Fruit fly (Drosophila melanogaster) whole organism, embryonic: ENCODE results near the gene par-6.

ENCODE experiments used
- Adf1 ChIP-seq: fragments of 200-800 bp; sonication (Bioruptor generic); IDR thresholded peaks from 2 replicates; pipeline ENCODE4 v1.3.6; 2022; ENCODE audit warnings: missing biosample characterization, missing genetic modification characterization
- Antp ChIP-seq: fragments of 200-800 bp; sonication (Bioruptor generic); optimal IDR thresholded peaks from 3 replicates; lab custom pipeline; 2016; ENCODE audit warnings: missing biosample characterization, missing genetic modification characterization
- Awh ChIP-seq: fragments of 200-800 bp; sonication (Bioruptor generic); IDR thresholded peaks from 2 replicates; pipeline ENCODE4, ENCODE4 v1.3.6; 2022; ENCODE audit warnings: missing biosample characterization, missing genetic modification characterization
- CG10321 ChIP-seq: fragments of 200-800 bp; sonication (Bioruptor generic); IDR thresholded peaks from 2 replicates; pipeline ENCODE4 v1.3.6; 2022; ENCODE audit warnings: missing biosample characterization, missing genetic modification characterization
- CG11085 ChIP-seq: fragments of 200-800 bp; sonication (Bioruptor generic); IDR thresholded peaks from 2 replicates; pipeline ENCODE4 v1.3.6; 2022; ENCODE audit warnings: missing biosample characterization, missing genetic modification characterization
- CG12104 ChIP-seq: fragments of 200-800 bp; sonication (Bioruptor generic); optimal IDR thresholded peaks from 3 replicates; lab custom pipeline; 2016; ENCODE audit warnings: missing biosample characterization, missing genetic modification characterization
- CG12942 ChIP-seq: fragments of 200-800 bp; sonication (Bioruptor generic); optimal IDR thresholded peaks from 3 replicates; lab custom pipeline; 2016; ENCODE audit warnings: missing biosample characterization, missing genetic modification characterization
- CG1602 ChIP-seq: fragments of 200-800 bp; sonication (Bioruptor generic); optimal IDR thresholded peaks from 3 replicates; lab custom pipeline; 2016; ENCODE audit warnings: missing biosample characterization, missing genetic modification characterization
- CG1647 ChIP-seq: fragments of 200-800 bp; sonication (Bioruptor generic); optimal IDR thresholded peaks from 3 replicates; lab custom pipeline; 2016; ENCODE audit warnings: missing biosample characterization, missing genetic modification characterization
- CG16815 ChIP-seq: fragments of 200-800 bp; sonication (Bioruptor generic); optimal IDR thresholded peaks from 3 replicates; lab custom pipeline; 2017; ENCODE audit warnings: missing biosample characterization, mild to moderate bottlenecking, missing genetic modification characterization
- CG17829 ChIP-seq: fragments of 200-800 bp; optimal IDR thresholded peaks from 2 replicates; lab custom pipeline; 2019; ENCODE audit warnings: missing biosample characterization, mild to moderate bottlenecking, missing genetic modification characterization, moderate library complexity
- CG2678 ChIP-seq: fragments of 200-800 bp; sonication (Bioruptor generic); optimal IDR thresholded peaks from 3 replicates; lab custom pipeline; 2019; ENCODE audit warnings: missing biosample characterization, mild to moderate bottlenecking, missing genetic modification characterization, moderate library complexity
- CG2889 ChIP-seq: fragments of 200-800 bp; sonication (Bioruptor generic); IDR thresholded peaks from 3 replicates; pipeline ENCODE4 v1.3.6; 2022; ENCODE audit warnings: missing biosample characterization, missing genetic modification characterization
- CG31388 ChIP-seq: fragments of 200-800 bp; sonication (Bioruptor generic); optimal IDR thresholded peaks from 2 replicates; lab custom pipeline; 2016; ENCODE audit warnings: missing biosample characterization, missing genetic modification characterization
- CG3281 ChIP-seq: fragments of 200-800 bp; sonication (Bioruptor generic); optimal IDR thresholded peaks from 3 replicates; lab custom pipeline; 2017; ENCODE audit warnings: missing biosample characterization, mild to moderate bottlenecking, missing genetic modification characterization
- CG33213 ChIP-seq: fragments of 200-800 bp; sonication (Bioruptor generic); optimal IDR thresholded peaks from 3 replicates; lab custom pipeline; 2016; ENCODE audit warnings: missing biosample characterization, missing genetic modification characterization
- CG4424 ChIP-seq: fragments of 200-800 bp; sonication (Bioruptor generic); optimal IDR thresholded peaks from 3 replicates; lab custom pipeline; 2016; ENCODE audit warnings: missing biosample characterization, missing genetic modification characterization
- CG4617 ChIP-seq: fragments of 200-800 bp; sonication (Bioruptor generic); optimal IDR thresholded peaks from 3 replicates; lab custom pipeline; 2016; ENCODE audit warnings: missing biosample characterization, missing genetic modification characterization, borderline replicate concordance
- CG4820 ChIP-seq: fragments of 200-800 bp; sonication (Bioruptor generic); optimal IDR thresholded peaks from 3 replicates; lab custom pipeline; 2016; ENCODE audit warnings: missing biosample characterization, missing genetic modification characterization
- CG9817 ChIP-seq: fragments of 200-800 bp; sonication (Bioruptor generic); optimal IDR thresholded peaks from 2 replicates; lab custom pipeline; 2018; ENCODE audit warnings: missing biosample characterization, mild to moderate bottlenecking, missing genetic modification characterization, moderate library complexity
- Dad ChIP-seq: fragments of 200-800 bp; sonication (Bioruptor generic); optimal IDR thresholded peaks from 3 replicates; lab custom pipeline; 2016; ENCODE audit warnings: missing biosample characterization, missing genetic modification characterization
- Dbx ChIP-seq: fragments of 200-800 bp; sonication (Bioruptor generic); IDR thresholded peaks from 3 replicates; pipeline ENCODE4 v1.3.6; 2022; ENCODE audit warnings: missing biosample characterization, missing genetic modification characterization
- Eip74EF ChIP-seq, 2 experiments: fragments of 200-800 bp in 1 of 2; fragments of >200 bp in 1 of 2; sonication (Bioruptor generic) in 1 of 2; optimal IDR thresholded peaks; 2 replicates each; lab custom pipeline; 2017 to 2019; ENCODE audit warnings: missing biosample characterization in 2 of 2, missing genetic modification characterization in 2 of 2, mild to moderate bottlenecking in 1 of 2, moderate library complexity in 1 of 2
- Fer2 ChIP-seq: fragments of 200-800 bp; sonication (Bioruptor generic); optimal IDR thresholded peaks from 2 replicates; lab custom pipeline; 2018; ENCODE audit warnings: missing biosample characterization, mild to moderate bottlenecking, missing genetic modification characterization, moderate library complexity
- HLH54F ChIP-seq: fragments of 200-800 bp; sonication (Bioruptor generic); optimal IDR thresholded peaks from 3 replicates; lab custom pipeline; 2016; ENCODE audit warnings: missing biosample characterization, missing genetic modification characterization
- HmgD ChIP-seq: fragments of 200-800 bp; sonication (Bioruptor generic); optimal IDR thresholded peaks from 3 replicates; lab custom pipeline; 2016; ENCODE audit warnings: missing biosample characterization, missing genetic modification characterization
- Mad ChIP-seq: fragments of 200-800 bp; sonication (Bioruptor generic); optimal IDR thresholded peaks from 2 replicates; lab custom pipeline; 2016; ENCODE audit warnings: missing biosample characterization, missing genetic modification characterization
- Med ChIP-seq: fragments of 200-800 bp; sonication (Bioruptor generic); peaks from one replicate; lab custom pipeline; 2016; ENCODE audit warnings: missing biosample characterization, missing genetic modification characterization, mild to moderate bottlenecking, inconsistent platforms, moderate library complexity
- Mes4 ChIP-seq: fragments of 200-800 bp; sonication (Bioruptor generic); optimal IDR thresholded peaks from 2 replicates; lab custom pipeline; 2016; ENCODE audit warnings: missing biosample characterization, missing genetic modification characterization
- NK7.1 ChIP-seq: fragments of 200-800 bp; sonication (Bioruptor generic); optimal IDR thresholded peaks from 3 replicates; lab custom pipeline; 2016; ENCODE audit warnings: missing biosample characterization, missing genetic modification characterization
- al ChIP-seq: fragments of 200-800 bp; sonication (Bioruptor generic); IDR thresholded peaks from 2 replicates; pipeline ENCODE4 v1.3.6; 2022; ENCODE audit warnings: missing biosample characterization, missing genetic modification characterization
- ash1 ChIP-seq: fragments of 200-800 bp; sonication (Bioruptor generic); optimal IDR thresholded peaks from 2 replicates; lab custom pipeline; 2018; ENCODE audit warnings: missing biosample characterization, mild to moderate bottlenecking, missing genetic modification characterization
- bab2 ChIP-seq: fragments of 200-800 bp; sonication (Bioruptor generic); optimal IDR thresholded peaks from 2 replicates; lab custom pipeline; 2016; ENCODE audit warnings: missing biosample characterization, missing genetic modification characterization
- bbx ChIP-seq: fragments of 200-800 bp; sonication (Bioruptor generic); IDR thresholded peaks from 2 replicates; pipeline ENCODE4 v1.3.6; 2022; ENCODE audit warnings: missing biosample characterization, missing genetic modification characterization; ENCODE audit not compliant: partially characterized antibody
- bigmax ChIP-seq: fragments of 200-800 bp; sonication (Bioruptor generic); optimal IDR thresholded peaks from 2 replicates; lab custom pipeline; 2018; ENCODE audit warnings: missing biosample characterization, mild to moderate bottlenecking, missing genetic modification characterization
- btn ChIP-seq: fragments of 200-800 bp; sonication (Bioruptor generic); optimal IDR thresholded peaks from 2 replicates; lab custom pipeline; 2016; ENCODE audit warnings: missing biosample characterization, missing genetic modification characterization
- cas ChIP-seq: fragments of 200-800 bp; sonication (Bioruptor generic); IDR thresholded peaks from 2 replicates; pipeline ENCODE4 v1.3.6; 2022; ENCODE audit warnings: missing biosample characterization, missing genetic modification characterization
- fd64A ChIP-seq: fragments of 200-800 bp; sonication (Bioruptor generic); optimal IDR thresholded peaks from 3 replicates; lab custom pipeline; 2018; ENCODE audit warnings: missing biosample characterization, mild to moderate bottlenecking, missing genetic modification characterization
- gro ChIP-seq: fragments of 200-800 bp; sonication (Bioruptor generic); optimal IDR thresholded peaks from 2 replicates; lab custom pipeline; 2016; ENCODE audit warnings: missing biosample characterization, missing genetic modification characterization
- hth ChIP-seq: fragments of >200 bp; optimal IDR thresholded peaks from 2 replicates; lab custom pipeline; 2017; ENCODE audit warnings: inconsistent platforms
- lab ChIP-seq: fragments of 200-800 bp; sonication (Bioruptor generic); optimal IDR thresholded peaks from 3 replicates; lab custom pipeline; 2017; ENCODE audit warnings: missing biosample characterization, missing genetic modification characterization, mild to moderate bottlenecking, moderate library complexity, missing genetic modification reagents
- lbe ChIP-seq: fragments of 200-800 bp; sonication (Bioruptor generic); optimal IDR thresholded peaks from 2 replicates; lab custom pipeline; 2016; ENCODE audit warnings: missing biosample characterization, mild to moderate bottlenecking, missing genetic modification characterization
- nmo ChIP-seq: fragments of 200-800 bp; sonication (Bioruptor generic); optimal IDR thresholded peaks from 2 replicates; lab custom pipeline; 2018; ENCODE audit warnings: missing biosample characterization, mild to moderate bottlenecking, missing genetic modification characterization, moderate library complexity
- prd ChIP-seq, 3 experiments: fragments of >200 bp in 2 of 3; fragments of 200-800 bp in 1 of 3; sonication (Bioruptor generic) in 1 of 3; optimal IDR thresholded peaks in 2 of 3; IDR thresholded peaks in 1 of 3; 2 replicates in 2 of 3; 3 replicates in 1 of 3; pipeline versions ENCODE4 v1.3.6 to Lab custom; 2017 to 2022; ENCODE audit warnings: missing biosample characterization in 1 of 3, missing genetic modification characterization in 1 of 3
- psq ChIP-seq: fragments of 200-800 bp; sonication (Bioruptor generic); optimal IDR thresholded peaks from 2 replicates; lab custom pipeline; 2017; ENCODE audit warnings: missing biosample characterization, missing genetic modification characterization
- ro ChIP-seq: fragments of 200-800 bp; sonication (Bioruptor generic); IDR thresholded peaks from 2 replicates; pipeline ENCODE4 v1.3.6; 2022; ENCODE audit warnings: missing biosample characterization, missing genetic modification characterization
- seq ChIP-seq: fragments of 200-800 bp; sonication (Bioruptor generic); IDR thresholded peaks from 2 replicates; pipeline ENCODE4 v1.3.6; 2022; ENCODE audit warnings: missing biosample characterization, missing genetic modification characterization
- shn ChIP-seq: fragments of 200-800 bp; sonication (Bioruptor generic); optimal IDR thresholded peaks from 3 replicates; lab custom pipeline; 2016; ENCODE audit warnings: missing biosample characterization, missing genetic modification characterization
- so ChIP-seq: fragments of 200-800 bp; sonication (Bioruptor generic); IDR thresholded peaks from 3 replicates; pipeline ENCODE4 v1.3.6; 2022; ENCODE audit warnings: missing biosample characterization, missing genetic modification characterization
- sob ChIP-seq: fragments of 200-800 bp; sonication (Bioruptor generic); IDR thresholded peaks from 2 replicates; pipeline ENCODE4 v1.3.6; 2022; ENCODE audit warnings: missing biosample characterization, missing genetic modification characterization
- trh ChIP-seq: fragments of 200-800 bp; sonication (Bioruptor generic); optimal IDR thresholded peaks from 2 replicates; lab custom pipeline; 2016; ENCODE audit warnings: missing biosample characterization, missing genetic modification characterization
- zen ChIP-seq: fragments of 200-800 bp; sonication (Bioruptor generic); optimal IDR thresholded peaks from 3 replicates; lab custom pipeline; 2018; ENCODE audit warnings: missing biosample characterization, mild to moderate bottlenecking, missing genetic modification characterization, moderate library complexity

par-6 gene

dm6 chrX:17713740-17714135, 10.6 kb downstream of the par-6 start (continued):
- TF ChIP-seq ro (GFP tag; lab: Robert Waterston, UW) (0 out of 2 replicates have a peak, but pooled peaks have one; percentile 8), CG9817 (tag; lab: Kevin White, UChicago) (peak; percentile 74), gro (peak; percentile 71), Mes4 (GFP tag; lab: Kevin White, UChicago) (peak; percentile 24), so (GFP tag; lab: Robert Waterston, UW) (peak; percentile 60), CG17829 (tag; lab: Kevin White, UChicago) (peak; percentile 46), Eip74EF (GFP tag; optimal IDR thresholded peaks at IDR 0.05; lab: Kevin White, UChicago) (no peak), CG1647 (GFP tag; lab: Kevin White, UChicago) (peak; percentile 76), Dad (GFP tag; lab: Kevin White, UChicago) (peak; percentile 53), seq (GFP tag; lab: Robert Waterston, UW) (peak; percentile 70), psq (GFP tag; lab: Kevin White, UChicago) (no peak), Fer2 (tag; lab: Kevin White, UChicago) (peak; percentile 40), zen (tag; lab: Kevin White, UChicago) (no peak), Antp (GFP tag; lab: Kevin White, UChicago) (peak; percentile 87), NK7.1 (GFP tag; lab: Kevin White, UChicago) (peak; percentile 52), CG16815 (GFP tag; lab: Kevin White, UChicago) (peak; percentile 49), bab2 (GFP tag; lab: Kevin White, UChicago) (peak; percentile 71), CG12104 (peak; percentile 36), CG2889 (GFP tag; lab: Robert Waterston, UW) (peak; percentile 70), CG11085 (GFP tag; lab: Robert Waterston, UW) (peak; percentile 61), lab (peak; percentile 72), trh (no peak), CG2678 (tag; lab: Kevin White, UChicago) (peak; percentile 71), CG12942 (GFP tag; lab: Kevin White, UChicago) (peak; percentile 46), HLH54F (GFP tag; lab: Kevin White, UChicago) (peak; percentile 79), CG33213 (GFP tag; lab: Kevin White, UChicago) (peak; percentile 69), lbe (GFP tag; lab: Kevin White, UChicago) (no peak), cas (GFP tag; lab: Robert Waterston, UW) (no peak), prd (optimal IDR thresholded peaks at IDR 0.05; lab: Kevin White, UChicago) (no peak), prd (GFP tag; IDR thresholded peaks at IDR 0.05; lab: Robert Waterston, UW) (peak; percentile 89), Adf1 (GFP tag; lab: Robert Waterston, UW) (no peak), CG10321 (GFP tag; lab: Robert Waterston, UW) (no peak), btn (peak; percentile 70), Dbx (GFP tag; lab: Robert Waterston, UW) (peak; percentile 67; the same call in 2 of the 3 replicates), al (GFP tag; lab: Robert Waterston, UW) (peak; percentile 67), CG3281 (GFP tag; lab: Kevin White, UChicago) (no peak), Awh (peak; percentile 86), shn (GFP tag; lab: Kevin White, UChicago) (peak; percentile 56), bigmax (GFP tag; lab: Kevin White, UChicago) (no peak), nmo (GFP tag; lab: Kevin White, UChicago) (peak; percentile 43), hth (lab: Kevin White, UChicago) (no peak), CG4617 (GFP tag; lab: Kevin White, UChicago) (peak; percentile 30), CG4820 (peak; percentile 66), fd64A (peak; percentile 47), bbx (no peak), Med (GFP tag; lab: Kevin White, UChicago) (peak; percentile 97), HmgD (peak; percentile 17), CG4424 (GFP tag; lab: Kevin White, UChicago) (peak; percentile 69), CG1602 (GFP tag; lab: Kevin White, UChicago) (no peak), Mad (GFP tag; lab: Kevin White, UChicago) (peak; percentile 48), CG31388 (GFP tag; lab: Kevin White, UChicago) (peak; percentile 40), ash1 (GFP tag; lab: Kevin White, UChicago) (no peak), sob (GFP tag; lab: Robert Waterston, UW) (peak; percentile 85)
